Fruit fly (Drosophila melanogaster): ENCODE measurements around the gene foxo.

Gene foxo

dm6 chr3R:14070664-14071063 lies 13.9 kb downstream of the foxo start (continued):
- TF ChIP-seq achi (GFP tag; optimal IDR thresholded peaks at IDR 0.05) (peak; percentile 10), CG32006 (GFP tag; optimal IDR thresholded peaks at IDR 0.05) (peak; percentile 21), vri (GFP tag; optimal IDR thresholded peaks at IDR 0.05) (no peak), cyc (GFP tag; optimal IDR thresholded peaks at IDR 0.05) (no peak), CG11902 (GFP tag; optimal IDR thresholded peaks at IDR 0.05) (no peak), CG10631 (GFP tag; optimal IDR thresholded peaks at IDR 0.05) (no peak), Hr4 (GFP tag; optimal IDR thresholded peaks at IDR 0.05) (peak; percentile 20), esn (GFP tag; optimal IDR thresholded peaks at IDR 0.05) (peak; percentile 3), CG9139 (GFP tag; optimal IDR thresholded peaks at IDR 0.05) (no peak), eg (GFP tag; IDR thresholded peaks at IDR 0.05) (peak; percentile 33; the same call in 1 of the 3 replicates), ss (GFP tag; optimal IDR thresholded peaks at IDR 0.05) (no peak), acj6 (GFP tag; optimal IDR thresholded peaks at IDR 0.05) (peak; percentile 6), CG8119 (GFP tag; IDR thresholded peaks at IDR 0.05) (no peak), dac (GFP tag; optimal IDR thresholded peaks at IDR 0.05) (no peak), Eip93F (GFP tag; optimal IDR thresholded peaks at IDR 0.05) (no peak), CG11294 (GFP tag; IDR thresholded peaks at IDR 0.05) (no peak), spab (GFP tag; optimal IDR thresholded peaks at IDR 0.05) (no peak), topi (GFP tag; optimal IDR thresholded peaks at IDR 0.05) (no peak), OdsH (GFP tag; optimal IDR thresholded peaks at IDR 0.05) (no peak), pdm3 (GFP tag; optimal IDR thresholded peaks at IDR 0.05) (no peak), salr (GFP tag; optimal IDR thresholded peaks at IDR 0.05) (no peak), net (GFP tag; optimal IDR thresholded peaks at IDR 0.05) (no peak), CG10669 (GFP tag; optimal IDR thresholded peaks at IDR 0.05) (no peak), CG7368 (GFP tag; optimal IDR thresholded peaks at IDR 0.05) (no peak)

DNA sequence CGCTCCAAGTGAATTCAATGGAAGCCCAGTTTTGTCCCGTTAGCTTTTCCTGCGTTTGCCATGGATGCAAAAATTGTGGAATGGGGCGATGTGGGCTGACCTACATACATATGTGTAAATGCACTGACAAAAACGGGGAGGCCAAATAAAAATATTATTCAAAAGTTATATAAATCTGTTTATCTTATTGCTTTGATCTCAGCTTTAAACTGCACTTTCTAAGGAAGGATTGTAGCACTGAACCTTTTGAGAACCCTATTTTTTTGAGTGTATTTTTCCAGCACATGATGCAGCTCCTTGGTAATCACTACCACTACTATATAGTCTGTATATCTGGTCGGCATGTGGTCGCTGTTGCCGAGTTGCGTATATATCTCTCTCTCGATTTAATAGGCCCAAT lies 20.3 kb downstream of the foxo start:
- peak; percentile 28 for TF ChIP-seq esn (GFP tag; optimal IDR thresholded peaks at IDR 0.05)
- peak; percentile 16; the same call in 1 of the 2 replicates for TF ChIP-seq CG11294 (GFP tag; IDR thresholded peaks at IDR 0.05)
- TF ChIP-seq lz (GFP tag; optimal IDR thresholded peaks at IDR 0.05), result peak; percentile 7
- peak; percentile 21 for TF ChIP-seq Hr39 (GFP tag; optimal IDR thresholded peaks at IDR 0.05)
- no peak for TF ChIP-seq Ets21C (GFP tag; optimal IDR thresholded peaks at IDR 0.05)
- TF ChIP-seq topi (GFP tag; optimal IDR thresholded peaks at IDR 0.05), result peak; percentile 43
- TF ChIP-seq CG6792 (GFP tag; optimal IDR thresholded peaks at IDR 0.05), result peak; percentile 48
- peak in 1 of 2 experiments; percentile 43 for TF ChIP-seq ss (GFP tag; optimal IDR thresholded peaks at IDR 0.05)
- no peak for TF ChIP-seq vri (GFP tag; optimal IDR thresholded peaks at IDR 0.05)
- TF ChIP-seq CG8319 (GFP tag; optimal IDR thresholded peaks at IDR 0.05), result no peak
- peak; percentile 85 for TF ChIP-seq Eip78C (GFP tag)
- TF ChIP-seq achi (GFP tag; optimal IDR thresholded peaks at IDR 0.05), result peak; percentile 56
- TF ChIP-seq CG34406 (GFP tag; optimal IDR thresholded peaks at IDR 0.05), result peak; percentile 43
- peak; percentile 29 for TF ChIP-seq dsx (GFP tag; optimal IDR thresholded peaks at IDR 0.05; ENCODE audit: poor library complexity, severe bottlenecking)
- TF ChIP-seq fkh (GFP tag; optimal IDR thresholded peaks at IDR 0.05), result no peak
- no peak for TF ChIP-seq Hr38 (GFP tag; optimal IDR thresholded peaks at IDR 0.05)
- TF ChIP-seq Smox (GFP tag; optimal IDR thresholded peaks at IDR 0.05), result no peak
- TF ChIP-seq CG9139 (GFP tag; optimal IDR thresholded peaks at IDR 0.05), result peak; percentile 44
- peak; percentile 48 for TF ChIP-seq CG11762 (GFP tag; optimal IDR thresholded peaks at IDR 0.05; ENCODE audit: insufficient read depth)
- peak; percentile 42 for TF ChIP-seq spab (GFP tag; optimal IDR thresholded peaks at IDR 0.05)
- TF ChIP-seq acj6 (GFP tag; optimal IDR thresholded peaks at IDR 0.05), result peak; percentile 49
- TF ChIP-seq CG1621 (tag; optimal IDR thresholded peaks at IDR 0.05), result peak; percentile 28
- peak; percentile 48 for TF ChIP-seq CG8632 (GFP tag; optimal IDR thresholded peaks at IDR 0.05)
- peak; percentile 45 for TF ChIP-seq CG11902 (GFP tag; optimal IDR thresholded peaks at IDR 0.05)
- TF ChIP-seq eg (GFP tag; IDR thresholded peaks at IDR 0.05), result peak; percentile 67
- TF ChIP-seq CG3032 (tag; optimal IDR thresholded peaks at IDR 0.05), result peak; percentile 40
- peak; percentile 66; the same call in 2 of the 3 replicates for TF ChIP-seq CG8119 (GFP tag; IDR thresholded peaks at IDR 0.05)
- TF ChIP-seq CG15336 (GFP tag; IDR thresholded peaks at IDR 0.05), result peak; percentile 70
- TF ChIP-seq Ets96B (tag; optimal IDR thresholded peaks at IDR 0.05), result peak; percentile 59
- TF ChIP-seq CG31627 (GFP tag; optimal IDR thresholded peaks at IDR 0.05), result peak; percentile 6
- peak; percentile 24 for TF ChIP-seq CG10631 (GFP tag; optimal IDR thresholded peaks at IDR 0.05)
- TF ChIP-seq CG10669 (GFP tag; optimal IDR thresholded peaks at IDR 0.05), result peak; percentile 70
- TF ChIP-seq CG3919 (GFP tag; optimal IDR thresholded peaks at IDR 0.05), result peak; percentile 77
- peak; percentile 48 for TF ChIP-seq Lpt (GFP tag; optimal IDR thresholded peaks at IDR 0.05)
- peak; percentile 51 for TF ChIP-seq Hr4 (GFP tag; optimal IDR thresholded peaks at IDR 0.05)
- TF ChIP-seq Sox15 (GFP tag; optimal IDR thresholded peaks at IDR 0.05), result no peak
- TF ChIP-seq Sox102F (GFP tag; optimal IDR thresholded peaks at IDR 0.05), result peak; percentile 19
- TF ChIP-seq dac (GFP tag; optimal IDR thresholded peaks at IDR 0.05), result no peak
- TF ChIP-seq CG6854 (GFP tag; optimal IDR thresholded peaks at IDR 0.05), result no peak
- TF ChIP-seq Eip93F (GFP tag; optimal IDR thresholded peaks at IDR 0.05), result no peak
- TF ChIP-seq Gug (GFP tag; IDR thresholded peaks at IDR 0.05), result peak; percentile 40
